Fruit fly (Drosophila melanogaster): Measurements from ENCODE around the gene CG7518.

DNA sequence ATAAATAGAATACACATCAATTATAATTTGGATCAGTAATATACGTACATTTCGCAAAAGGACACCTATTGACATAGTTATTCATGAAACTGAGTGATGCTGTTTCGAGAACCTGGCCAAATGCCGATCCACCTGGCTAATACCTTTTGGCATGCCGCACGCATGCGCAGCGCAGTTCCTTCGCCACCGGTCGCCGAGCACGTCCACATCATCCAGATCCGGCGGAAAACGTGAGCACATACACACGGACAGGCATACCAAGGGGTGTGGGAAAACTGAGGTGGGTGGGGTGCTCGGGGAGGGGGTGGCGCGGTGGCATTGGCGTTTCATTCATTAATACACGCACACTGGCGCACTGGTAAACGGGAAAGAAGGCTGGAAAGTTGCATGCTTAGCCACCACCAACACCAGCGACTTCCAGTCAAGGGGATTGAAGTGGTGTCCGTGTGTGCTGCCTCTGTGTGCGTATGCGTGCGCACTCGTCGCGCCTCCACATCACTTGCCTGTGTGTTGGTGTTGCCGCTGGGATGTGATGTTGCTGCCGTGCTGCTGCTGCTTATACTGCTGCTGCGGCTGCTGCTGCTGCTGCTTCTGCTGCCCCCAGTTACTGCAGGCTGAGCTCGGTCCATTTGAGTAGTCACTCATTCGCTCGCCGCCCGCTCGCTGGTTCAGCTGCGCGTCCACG lies 59.4 kb downstream of the CG7518 start, which contains the start of gene sim:
- TF ChIP-seq jim (GFP tag; optimal IDR thresholded peaks at IDR 0.05), result no peak
- TF ChIP-seq psq (GFP tag; optimal IDR thresholded peaks at IDR 0.05), result no peak
- TF ChIP-seq Dif (GFP tag; optimal IDR thresholded peaks at IDR 0.05; ENCODE audit: partially characterized antibody), result no peak
- TF ChIP-seq dmrt93B (GFP tag; optimal IDR thresholded peaks at IDR 0.05), result no peak
- TF ChIP-seq pan (optimal IDR thresholded peaks at IDR 0.05), result no peak
